Fruit fly (Drosophila melanogaster): Measurements from ENCODE around the gene CG31909.

- TF ChIP-seq Hr38 (GFP tag; optimal IDR thresholded peaks at IDR 0.05) (no peak), spab (GFP tag; optimal IDR thresholded peaks at IDR 0.05) (no peak), Hr39 (GFP tag; optimal IDR thresholded peaks at IDR 0.05) (no peak), CG8119 (GFP tag; IDR thresholded peaks at IDR 0.05) (no peak)
Observed at dm6 chr2L:7222829-7223272, 34.5 kb upstream of the CG31909 start, which contains the start of gene mEFG1.
